Fruit fly (Drosophila melanogaster): ENCODE data around the gene Ogg1.

The Ogg1 gene

dm6 chrX:8694066-8694822 lies 4.1 kb downstream of the Ogg1 start:
- no peak for TF ChIP-seq ttk (optimal IDR thresholded peaks at IDR 0.05)
- TF ChIP-seq psq (optimal IDR thresholded peaks at IDR 0.05) = no peak
- TF ChIP-seq insv (optimal IDR thresholded peaks at IDR 0.05) = no peak
- TF ChIP-seq Sin3A (optimal IDR thresholded peaks at IDR 0.05) = no peak
- TF ChIP-seq h (optimal IDR thresholded peaks at IDR 0.05) = no peak
- no peak for TF ChIP-seq Myc (optimal IDR thresholded peaks at IDR 0.05)

dm6 chrX:8694823-8695492 lies 4.8 kb downstream of the Ogg1 start:
- no peak for TF ChIP-seq Sin3A (optimal IDR thresholded peaks at IDR 0.05)
- no peak for TF ChIP-seq Myc (optimal IDR thresholded peaks at IDR 0.05)
- TF ChIP-seq psq (optimal IDR thresholded peaks at IDR 0.05) = no peak
- TF ChIP-seq h (optimal IDR thresholded peaks at IDR 0.05) = no peak
- TF ChIP-seq ttk (optimal IDR thresholded peaks at IDR 0.05) = no peak
- TF ChIP-seq insv (optimal IDR thresholded peaks at IDR 0.05) = no peak

- TF ChIP-seq h (optimal IDR thresholded peaks at IDR 0.05) (no peak), psq (optimal IDR thresholded peaks at IDR 0.05) (no peak), ttk (optimal IDR thresholded peaks at IDR 0.05) (no peak), Myc (optimal IDR thresholded peaks at IDR 0.05) (no peak), Sin3A (optimal IDR thresholded peaks at IDR 0.05) (no peak), insv (optimal IDR thresholded peaks at IDR 0.05) (no peak)
Measured at dm6 chrX:8696106-8696595, 6.0 kb downstream of the Ogg1 start.

DNA sequence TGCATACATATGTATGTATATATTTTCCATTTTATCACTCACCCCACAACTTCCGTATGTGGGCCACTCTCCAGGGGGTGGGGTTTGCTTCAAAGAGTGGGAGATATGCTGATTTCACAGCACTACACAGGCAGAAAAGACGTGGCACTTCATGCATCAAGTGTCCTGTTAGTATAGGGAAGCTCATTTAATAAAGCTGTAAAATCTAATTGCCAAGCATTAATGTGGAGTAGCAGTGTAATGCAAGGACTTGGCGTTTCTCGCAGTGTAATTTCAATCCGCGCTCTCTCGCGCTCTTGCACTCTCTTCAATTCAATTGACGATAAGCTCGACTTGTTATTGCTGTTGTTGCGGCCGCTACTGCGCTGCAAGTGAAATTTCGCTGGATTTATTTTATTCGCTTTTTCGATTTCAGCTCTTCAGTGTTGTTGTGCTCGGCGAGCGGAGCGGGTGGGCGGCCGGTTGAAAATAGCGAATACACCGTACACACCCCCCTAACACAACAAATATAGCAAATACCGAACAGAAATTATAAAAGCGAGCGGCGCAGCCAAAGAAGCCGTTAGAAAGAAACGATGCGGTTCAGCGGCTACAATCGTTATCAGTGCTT lies 19.2 kb downstream of the Ogg1 start, which contains the start of gene Hexo2:
Gene Hexo2, plus strand, starts transcription at position 419 of the 610 bp plus-strand sequence.
- no peak for TF ChIP-seq Myc (optimal IDR thresholded peaks at IDR 0.05)
- TF ChIP-seq ttk (optimal IDR thresholded peaks at IDR 0.05) = no peak
- no peak for TF ChIP-seq psq (optimal IDR thresholded peaks at IDR 0.05)
- no peak for TF ChIP-seq insv (optimal IDR thresholded peaks at IDR 0.05)
- no peak for TF ChIP-seq Sin3A (optimal IDR thresholded peaks at IDR 0.05)
- TF ChIP-seq h (optimal IDR thresholded peaks at IDR 0.05) = no peak

DNA sequence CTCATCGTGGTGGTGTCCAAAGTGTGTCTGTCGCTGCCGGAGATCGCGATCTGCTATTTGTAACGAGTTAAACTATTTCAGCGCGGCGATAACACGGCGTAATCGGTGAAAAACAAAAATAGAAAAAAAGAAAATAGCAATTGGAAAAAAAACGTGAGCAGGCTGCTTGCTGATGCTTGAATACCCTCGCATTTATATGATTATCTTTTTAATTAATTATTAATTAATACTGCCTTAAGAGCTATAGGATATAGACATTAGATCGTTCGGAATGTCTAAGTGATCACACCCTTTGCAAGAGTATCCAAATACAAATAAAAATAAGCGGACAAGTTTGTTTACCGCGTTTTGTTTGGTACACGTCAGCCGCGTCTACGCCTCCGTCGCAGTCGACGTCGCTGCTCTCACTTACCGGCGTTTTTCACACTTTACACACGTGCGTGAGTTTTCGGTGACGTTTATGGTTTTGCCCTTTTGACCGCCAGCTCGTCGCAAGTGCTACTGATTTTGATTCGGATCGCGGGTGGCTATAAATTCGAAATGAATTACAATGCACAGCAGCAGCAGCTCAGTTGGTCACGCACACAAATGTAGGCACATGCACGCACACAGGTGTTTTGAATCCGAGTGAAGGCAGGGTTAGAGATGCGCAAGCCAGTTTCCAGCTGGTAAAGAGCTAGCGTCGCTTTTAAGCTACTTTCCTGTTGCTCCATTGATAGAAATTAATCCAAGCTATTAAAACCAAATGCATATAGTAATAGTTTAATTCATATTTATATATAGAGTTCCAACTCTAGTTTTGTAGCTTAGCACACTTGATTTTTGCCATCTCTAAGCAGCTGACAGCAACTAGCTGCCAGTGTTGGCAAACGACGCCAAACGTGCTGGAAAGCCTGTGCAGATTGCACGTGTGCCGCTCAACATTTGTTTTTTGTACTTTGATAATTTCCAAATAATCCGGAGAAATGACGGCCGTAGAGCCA lies 24.2 kb downstream of the Ogg1 start, which contains the start of the genes CG2004 and CG1785:
Gene CG2004, minus strand, starts transcription at position 861 of the 983 bp plus-strand sequence.
Gene CG1785, plus strand, starts transcription at position 873 of the 983 bp plus-strand sequence.
- TF ChIP-seq psq (optimal IDR thresholded peaks at IDR 0.05) (no peak), Sin3A (optimal IDR thresholded peaks at IDR 0.05) (no peak), insv (optimal IDR thresholded peaks at IDR 0.05) (no peak), ttk (optimal IDR thresholded peaks at IDR 0.05) (no peak), Myc (optimal IDR thresholded peaks at IDR 0.05) (no peak), h (optimal IDR thresholded peaks at IDR 0.05) (no peak)

dm6 chrX:8720213-8720612 lies 30.1 kb downstream of the Ogg1 start, which contains the start of gene CG1789:
Gene CG1789 (plus strand): TSS chrX:8720520.
- TF ChIP-seq Myc (optimal IDR thresholded peaks at IDR 0.05) (no peak), insv (optimal IDR thresholded peaks at IDR 0.05) (no peak), Sin3A (optimal IDR thresholded peaks at IDR 0.05) (no peak), h (optimal IDR thresholded peaks at IDR 0.05) (no peak), psq (optimal IDR thresholded peaks at IDR 0.05) (no peak), ttk (optimal IDR thresholded peaks at IDR 0.05) (no peak)

- no peak for TF ChIP-seq Sin3A (optimal IDR thresholded peaks at IDR 0.05)
- TF ChIP-seq h (optimal IDR thresholded peaks at IDR 0.05) = no peak
- TF ChIP-seq psq (optimal IDR thresholded peaks at IDR 0.05) = no peak
Measured at dm6 chrX:8721501-8721900, 31.4 kb downstream of the Ogg1 start.

dm6 chrX:8723393-8723987 lies 33.4 kb downstream of the Ogg1 start:
- no peak for TF ChIP-seq ttk (optimal IDR thresholded peaks at IDR 0.05)
- TF ChIP-seq Myc (optimal IDR thresholded peaks at IDR 0.05) = no peak
- no peak for TF ChIP-seq insv (optimal IDR thresholded peaks at IDR 0.05)
- no peak for TF ChIP-seq Sin3A (optimal IDR thresholded peaks at IDR 0.05)
- TF ChIP-seq h (optimal IDR thresholded peaks at IDR 0.05) = no peak
- TF ChIP-seq psq (optimal IDR thresholded peaks at IDR 0.05) = no peak

dm6 chrX:8724815-8725214 lies 34.7 kb downstream of the Ogg1 start:
- TF ChIP-seq psq (optimal IDR thresholded peaks at IDR 0.05) = no peak
- TF ChIP-seq Sin3A (optimal IDR thresholded peaks at IDR 0.05) = no peak

dm6 chrX:8725238-8725637 lies 35.1 kb downstream of the Ogg1 start:
- TF ChIP-seq psq (optimal IDR thresholded peaks at IDR 0.05) = no peak

DNA sequence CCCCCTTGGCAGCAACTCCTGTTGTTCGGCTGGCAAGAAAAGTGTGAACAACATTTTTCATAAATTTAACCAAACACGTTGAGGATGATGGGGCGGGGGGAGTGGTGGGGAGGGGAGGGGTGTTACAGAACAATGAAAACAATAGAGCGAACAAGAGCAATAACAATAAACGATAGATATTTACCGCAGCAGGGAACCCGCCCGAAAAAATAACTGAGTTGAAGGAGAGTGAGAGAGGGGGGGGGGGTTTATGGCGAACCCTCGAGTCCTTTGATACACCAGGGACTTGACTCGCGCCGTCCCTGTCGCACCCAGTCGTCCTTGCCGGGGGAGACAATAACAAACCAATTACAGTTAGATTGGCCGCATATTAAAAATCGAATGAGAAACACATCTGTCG lies 36.7 kb downstream of the Ogg1 start:
- TF ChIP-seq Myc (optimal IDR thresholded peaks at IDR 0.05) = no peak

Data from Kc167 (cell line).